Fruit fly (Drosophila melanogaster) whole organism, adult: ENCODE measurements around the gene nuf.

Source experiments
- CG14711 ChIP-seq: fragments of 200-800 bp; sonication (Bioruptor generic); optimal IDR thresholded peaks from 2 replicates; lab custom pipeline; 2018; ENCODE audit warnings: missing biosample characterization, mild to moderate bottlenecking, missing genetic modification characterization, moderate library complexity
- CG7045 ChIP-seq: fragments of 200-800 bp; sonication (Bioruptor generic); optimal IDR thresholded peaks from 2 replicates; lab custom pipeline; 2017; ENCODE audit warnings: missing biosample characterization, mild to moderate bottlenecking, missing genetic modification characterization
- CG7101 ChIP-seq: fragments of 200-800 bp; sonication (Bioruptor generic); optimal IDR thresholded peaks from 2 replicates; lab custom pipeline; 2018; ENCODE audit warnings: missing biosample characterization, mild to moderate bottlenecking, missing genetic modification characterization, moderate library complexity
- Clk ChIP-seq: fragments of 200-800 bp; sonication (Bioruptor generic); optimal IDR thresholded peaks from 2 replicates; lab custom pipeline; 2017; ENCODE audit warnings: missing biosample characterization, missing genetic modification characterization
- Hr96 ChIP-seq: fragments of 200-800 bp; sonication (Bioruptor generic); optimal IDR thresholded peaks from 2 replicates; lab custom pipeline; 2016; ENCODE audit warnings: missing biosample characterization, missing genetic modification characterization
- Mnt ChIP-seq: fragments of 200-800 bp; sonication (Bioruptor generic); optimal IDR thresholded peaks from 2 replicates; lab custom pipeline; 2016; ENCODE audit warnings: missing biosample characterization, mild to moderate bottlenecking, missing genetic modification characterization
- cic ChIP-seq: fragments of 200-800 bp; sonication (Bioruptor generic); optimal IDR thresholded peaks from 2 replicates; lab custom pipeline; 2017; ENCODE audit warnings: missing biosample characterization, mild to moderate bottlenecking, missing genetic modification characterization, moderate library complexity
- cnc ChIP-seq, 2 experiments: fragments of >200 bp; optimal IDR thresholded peaks; 2 replicates each; lab custom pipeline; 2017
- kay ChIP-seq: fragments of 200-800 bp; sonication (Bioruptor generic); peaks from one replicate; lab custom pipeline; 2016; ENCODE audit warnings: missing biosample characterization, missing genetic modification characterization, borderline replicate concordance
- ovo ChIP-seq: fragments of 200-800 bp; sonication (Bioruptor generic); optimal IDR thresholded peaks from 2 replicates; lab custom pipeline; 2016; ENCODE audit warnings: missing biosample characterization, missing genetic modification characterization
- pad ChIP-seq: fragments of 200-800 bp; sonication (Bioruptor generic); optimal IDR thresholded peaks from 3 replicates; lab custom pipeline; 2017; ENCODE audit warnings: missing biosample characterization, missing genetic modification characterization, mild to moderate bottlenecking, moderate library complexity, missing genetic modification reagents
- toe ChIP-seq: fragments of 200-800 bp; sonication (Bioruptor generic); optimal IDR thresholded peaks from 2 replicates; lab custom pipeline; 2016; ENCODE audit warnings: missing biosample characterization, missing genetic modification characterization

DNA sequence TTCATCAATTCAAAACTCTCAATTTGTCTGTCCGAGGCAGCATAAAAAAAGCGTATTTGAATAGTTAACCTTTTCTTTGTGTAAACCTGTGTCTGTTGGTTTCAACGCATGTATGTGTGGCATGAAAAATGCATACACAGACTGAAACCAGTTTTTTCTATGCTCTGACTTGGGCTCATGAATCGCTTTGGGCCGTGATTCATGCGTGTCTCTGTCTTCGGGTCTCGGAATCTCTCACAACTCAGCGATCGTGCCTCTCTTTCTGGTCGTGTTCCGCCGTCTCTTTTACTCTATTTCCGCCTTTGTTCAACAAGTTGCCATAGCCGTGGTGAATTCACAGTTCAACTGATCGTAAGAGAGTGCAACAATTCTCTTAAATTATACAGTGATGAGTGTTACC, 10.3 kb downstream of the nuf start:
- TF ChIP-seq CG14711 (no peak), cnc (optimal IDR thresholded peaks at IDR 0.05; lab: Kevin White, UChicago) (no peak), Hr96 (GFP tag; lab: Kevin White, UChicago) (no peak), kay (peak; percentile 66), pad (GFP tag; lab: Kevin White, UChicago) (no peak), toe (GFP tag; lab: Kevin White, UChicago) (no peak), Clk (GFP tag; lab: Kevin White, UChicago) (no peak), CG7101 (tag; lab: Kevin White, UChicago) (no peak), ovo (no peak), Mnt (GFP tag; lab: Kevin White, UChicago) (no peak), cic (GFP tag; lab: Kevin White, UChicago) (no peak), CG7045 (GFP tag; lab: Kevin White, UChicago) (no peak)
